Fruit fly (Drosophila melanogaster) whole organism, prepupa: ENCODE results near the gene Cyp4ae1.

Experiments
- CG3032 ChIP-seq: fragments of 200-800 bp; optimal IDR thresholded peaks from 2 replicates; lab custom pipeline; 2019; ENCODE audit warnings: missing biosample characterization, mild to moderate bottlenecking, missing genetic modification characterization, moderate library complexity
- Lpt ChIP-seq: fragments of 200-800 bp; sonication (Bioruptor generic); optimal IDR thresholded peaks from 3 replicates; lab custom pipeline; 2016; ENCODE audit warnings: missing biosample characterization, missing genetic modification characterization
- fd85E ChIP-seq: fragments of 200-800 bp; sonication (Bioruptor generic); optimal IDR thresholded peaks from 3 replicates; lab custom pipeline; 2016; ENCODE audit warnings: missing biosample characterization, missing genetic modification characterization
- pdm3 ChIP-seq: fragments of 200-800 bp; sonication (Bioruptor generic); optimal IDR thresholded peaks from 3 replicates; lab custom pipeline; 2016; ENCODE audit warnings: missing biosample characterization, missing genetic modification characterization

DNA sequence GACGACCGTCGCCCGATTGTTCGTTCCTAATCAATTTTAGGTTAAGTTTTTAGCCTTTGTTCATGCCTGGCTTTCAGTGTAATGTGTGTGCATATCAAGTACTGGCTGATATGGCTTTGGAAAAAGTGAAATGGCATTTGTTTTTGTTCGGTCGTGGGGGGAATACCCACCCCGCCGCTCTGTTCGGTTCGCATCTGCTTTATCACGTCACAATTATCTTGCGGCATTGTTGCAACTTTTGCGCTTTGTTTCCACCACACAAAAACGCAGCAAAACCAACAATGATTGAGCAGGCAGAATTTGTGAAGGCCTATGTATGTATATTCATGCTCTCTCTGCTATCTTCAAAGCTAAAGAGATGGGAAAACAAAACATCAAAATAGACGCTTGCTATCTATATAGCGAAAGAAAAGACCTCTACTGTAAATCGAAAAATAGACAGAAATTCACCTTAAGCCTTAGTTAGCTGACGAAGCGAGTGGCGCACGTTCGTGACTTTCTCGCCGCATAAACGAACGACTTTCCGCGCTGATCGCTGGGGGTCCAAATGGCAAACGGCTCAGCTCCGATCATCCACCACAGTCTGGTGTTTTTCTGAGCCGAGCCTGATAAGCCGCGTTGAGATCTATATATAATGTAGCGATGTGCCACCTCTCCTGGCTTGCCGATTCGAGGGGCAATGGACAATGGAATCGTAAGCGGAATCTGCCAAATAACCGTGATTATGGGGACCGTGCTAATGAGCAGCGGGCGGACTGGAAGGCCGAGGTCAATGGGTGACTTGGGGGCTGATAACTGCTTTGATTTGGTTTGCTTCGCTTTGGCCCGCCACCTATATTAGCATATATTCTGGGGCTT is 18.8 kb downstream of the Cyp4ae1 start:
- TF ChIP-seq pdm3 (GFP tag; lab: Kevin White, UChicago) (no peak), CG3032 (tag; lab: Kevin White, UChicago) (no peak), Lpt (no peak), fd85E (GFP tag; lab: Kevin White, UChicago) (no peak)
